Worm (Caenorhabditis elegans): ENCODE measurements around the gene R148.3.

R148.3 gene

ce11 chrIII:3220287-3220686 lies 45.2 kb downstream of the R148.3 start (continued):
- TF ChIP-seq sma-3 (GFP tag; optimal IDR thresholded peaks at IDR 0.05): no peak
- peak; percentile 7 for TF ChIP-seq lin-13 (GFP tag; optimal IDR thresholded peaks at IDR 0.05)
- no peak for TF ChIP-seq lin-11 (tag; optimal IDR thresholded peaks at IDR 0.05)
- no peak for TF ChIP-seq ztf-11 (tag; optimal IDR thresholded peaks at IDR 0.05)
- no peak for TF ChIP-seq ceh-82 (tag; optimal IDR thresholded peaks at IDR 0.05)
- TF ChIP-seq nhr-77 (tag; optimal IDR thresholded peaks at IDR 0.05): no peak
- no peak for TF ChIP-seq ZK546.5 (tag; optimal IDR thresholded peaks at IDR 0.05)
- TF ChIP-seq crh-2 (tag; optimal IDR thresholded peaks at IDR 0.05): no peak
- no peak for TF ChIP-seq unc-39 (tag; optimal IDR thresholded peaks at IDR 0.05)
- no peak for TF ChIP-seq nhr-6 (tag; optimal IDR thresholded peaks at IDR 0.05)
- peak; percentile 47 for TF ChIP-seq F13H6.1 (tag; optimal IDR thresholded peaks at IDR 0.05)
- peak; percentile 25 for TF ChIP-seq C34F6.9 (tag; optimal IDR thresholded peaks at IDR 0.05)
- no peak for TF ChIP-seq Y55F3AM.14 (GFP tag; optimal IDR thresholded peaks at IDR 0.05)
- no peak for TF ChIP-seq ama-1 (optimal IDR thresholded peaks at IDR 0.05)
- no peak for TF ChIP-seq elt-1 (tag; optimal IDR thresholded peaks at IDR 0.05)
- no peak for TF ChIP-seq lin-39 (tag; optimal IDR thresholded peaks at IDR 0.05)
- no peak for TF ChIP-seq egl-27 (tag; optimal IDR thresholded peaks at IDR 0.05)
- no peak for TF ChIP-seq nhr-11 (tag; optimal IDR thresholded peaks at IDR 0.05)

- TF ChIP-seq lsy-2 (tag; optimal IDR thresholded peaks at IDR 0.05) (no peak), sem-4 (tag; optimal IDR thresholded peaks at IDR 0.05) (no peak), nhr-6 (tag; optimal IDR thresholded peaks at IDR 0.05) (no peak), unc-39 (tag; optimal IDR thresholded peaks at IDR 0.05) (no peak), lin-11 (tag; optimal IDR thresholded peaks at IDR 0.05) (no peak), alr-1 (tag; optimal IDR thresholded peaks at IDR 0.05) (no peak), F13H6.1 (tag; optimal IDR thresholded peaks at IDR 0.05) (no peak), nhr-11 (tag; optimal IDR thresholded peaks at IDR 0.05) (no peak), skn-1 (tag; optimal IDR thresholded peaks at IDR 0.05) (no peak), elt-1 (tag; optimal IDR thresholded peaks at IDR 0.05) (no peak), nhr-237 (tag; optimal IDR thresholded peaks at IDR 0.05) (no peak), nhr-129 (tag; optimal IDR thresholded peaks at IDR 0.05) (no peak), sma-3 (GFP tag; optimal IDR thresholded peaks at IDR 0.05) (no peak), Y55F3AM.14 (GFP tag; optimal IDR thresholded peaks at IDR 0.05) (no peak), unc-55 (GFP tag; optimal IDR thresholded peaks at IDR 0.05) (no peak), nhr-23 (tag; optimal IDR thresholded peaks at IDR 0.05) (no peak)
These were observed 47.6 kb downstream of the R148.3 start for ce11 chrIII:3222707-3223106.

- TF ChIP-seq unc-55 (GFP tag; optimal IDR thresholded peaks at IDR 0.05) (no peak), ztf-11 (tag; optimal IDR thresholded peaks at IDR 0.05) (no peak), mab-5 (tag; optimal IDR thresholded peaks at IDR 0.05) (no peak), lin-13 (GFP tag; optimal IDR thresholded peaks at IDR 0.05) (no peak), elt-3 (tag; optimal IDR thresholded peaks at IDR 0.05) (no peak), ceh-82 (tag; optimal IDR thresholded peaks at IDR 0.05) (no peak), F13H6.1 (tag; optimal IDR thresholded peaks at IDR 0.05) (no peak), crh-2 (tag; optimal IDR thresholded peaks at IDR 0.05) (no peak)
These were observed 49.0 kb downstream of the R148.3 start for ce11 chrIII:3224102-3224501.

- TF ChIP-seq unc-55 (GFP tag; optimal IDR thresholded peaks at IDR 0.05): no peak
- no peak for TF ChIP-seq aly-2 (tag; optimal IDR thresholded peaks at IDR 0.05)
- TF ChIP-seq nhr-11 (tag; optimal IDR thresholded peaks at IDR 0.05): no peak
- no peak for TF ChIP-seq blmp-1 (tag; optimal IDR thresholded peaks at IDR 0.05; ENCODE audit: insufficient read depth)
- TF ChIP-seq skn-1 (tag; optimal IDR thresholded peaks at IDR 0.05): no peak
- TF ChIP-seq sem-4 (tag; optimal IDR thresholded peaks at IDR 0.05): no peak
- TF ChIP-seq mbf-1 (tag; optimal IDR thresholded peaks at IDR 0.05): no peak
- no peak for TF ChIP-seq unc-39 (tag; optimal IDR thresholded peaks at IDR 0.05)
- no peak for TF ChIP-seq nhr-10 (tag; optimal IDR thresholded peaks at IDR 0.05)
- TF ChIP-seq snpc-4 (tag; optimal IDR thresholded peaks at IDR 0.05): no peak
- TF ChIP-seq nhr-237 (tag; optimal IDR thresholded peaks at IDR 0.05): no peak
- TF ChIP-seq nhr-25 (tag; optimal IDR thresholded peaks at IDR 0.05): no peak
- no peak for TF ChIP-seq zag-1 (tag; optimal IDR thresholded peaks at IDR 0.05)
- TF ChIP-seq lin-39 (tag; optimal IDR thresholded peaks at IDR 0.05): no peak
- TF ChIP-seq dmd-4 (tag; optimal IDR thresholded peaks at IDR 0.05): no peak
- no peak for TF ChIP-seq sma-9 (GFP tag; optimal IDR thresholded peaks at IDR 0.05)
- no peak for TF ChIP-seq sma-9 (tag; optimal IDR thresholded peaks at IDR 0.05)
These were observed 57.6 kb downstream of the R148.3 start, which contains the start of gene Y53G8AL.1 for ce11 chrIII:3232650-3233152. TSS of gene Y53G8AL.1 (plus strand) at chrIII:3233102.

Measured in whole organism, L2 larva.